Fruit fly (Drosophila melanogaster) whole organism, embryonic: Measurements from ENCODE around the gene Jhbp5.

Experiments used
- Atf-2 ChIP-seq: fragments of 200-800 bp; sonication (Bioruptor generic); optimal IDR thresholded peaks from 2 replicates; lab custom pipeline; 2016; ENCODE audit warnings: missing biosample characterization, missing genetic modification characterization
- Atf6 ChIP-seq: fragments of 200-800 bp; sonication (Bioruptor generic); IDR thresholded peaks from 2 replicates; pipeline ENCODE4 v1.3.6; 2022; ENCODE audit warnings: missing biosample characterization, missing genetic modification characterization
- Blimp-1 ChIP-seq: fragments of 200-800 bp; sonication (Bioruptor generic); optimal IDR thresholded peaks from 3 replicates; lab custom pipeline; 2018; ENCODE audit warnings: missing biosample characterization, missing genetic modification characterization, mild to moderate bottlenecking, moderate library complexity, missing genetic modification reagents
- CG10462 ChIP-seq: fragments of 200-800 bp; sonication (Bioruptor generic); optimal IDR thresholded peaks from 2 replicates; lab custom pipeline; 2016; ENCODE audit warnings: missing biosample characterization, missing genetic modification characterization
- CG10565 ChIP-seq: fragments of 200-800 bp; sonication (Bioruptor generic); optimal IDR thresholded peaks from 3 replicates; lab custom pipeline; 2016; ENCODE audit warnings: missing biosample characterization, mild to moderate bottlenecking, missing genetic modification characterization
- CG10654 ChIP-seq: fragments of 200-800 bp; sonication (Bioruptor generic); optimal IDR thresholded peaks from 2 replicates; lab custom pipeline; 2016; ENCODE audit warnings: missing biosample characterization, missing genetic modification characterization
- CG10959 ChIP-seq: fragments of 200-800 bp; sonication (Bioruptor generic); IDR thresholded peaks from 2 replicates; pipeline ENCODE4 v1.3.6; 2022; ENCODE audit warnings: missing biosample characterization, missing genetic modification characterization
- CG12155 ChIP-seq: fragments of 200-800 bp; sonication (Bioruptor generic); optimal IDR thresholded peaks from 3 replicates; lab custom pipeline; 2016; ENCODE audit warnings: missing biosample characterization, missing genetic modification characterization
- CG12942 ChIP-seq: fragments of 200-800 bp; sonication (Bioruptor generic); optimal IDR thresholded peaks from 3 replicates; lab custom pipeline; 2016; ENCODE audit warnings: missing biosample characterization, missing genetic modification characterization
- CG2116 ChIP-seq: fragments of 200-800 bp; sonication (Bioruptor generic); optimal IDR thresholded peaks from 3 replicates; lab custom pipeline; 2018; ENCODE audit warnings: missing biosample characterization, mild to moderate bottlenecking, missing genetic modification characterization
- CG2712 ChIP-seq: fragments of 200-800 bp; optimal IDR thresholded peaks from 3 replicates; lab custom pipeline; 2019; ENCODE audit warnings: missing biosample characterization, mild to moderate bottlenecking, missing genetic modification characterization, moderate library complexity
- CG30020 ChIP-seq: fragments of 200-800 bp; optimal IDR thresholded peaks from 2 replicates; lab custom pipeline; 2019; ENCODE audit warnings: missing biosample characterization, mild to moderate bottlenecking, missing genetic modification characterization, moderate library complexity
- CG42726 ChIP-seq: fragments of 200-800 bp; sonication (Bioruptor generic); IDR thresholded peaks from 2 replicates; pipeline ENCODE4 v1.3.6; 2022; ENCODE audit warnings: missing biosample characterization, missing genetic modification characterization; ENCODE audit not compliant: partially characterized antibody
- CG6765 ChIP-seq: fragments of 200-800 bp; sonication (Bioruptor generic); optimal IDR thresholded peaks from 3 replicates; lab custom pipeline; 2017; ENCODE audit warnings: missing biosample characterization, mild to moderate bottlenecking, missing genetic modification characterization
- CG7963 ChIP-seq: fragments of 200-800 bp; sonication (Bioruptor generic); IDR thresholded peaks from 3 replicates; pipeline ENCODE4 v1.3.6; 2022; ENCODE audit warnings: missing biosample characterization, missing genetic modification characterization; ENCODE audit not compliant: partially characterized antibody
- CG8765 ChIP-seq: fragments of 200-800 bp; sonication (Bioruptor generic); IDR thresholded peaks from 2 replicates; pipeline ENCODE4 v1.3.6; 2022; ENCODE audit warnings: missing biosample characterization, missing genetic modification characterization
- CG9817 ChIP-seq: fragments of 200-800 bp; sonication (Bioruptor generic); optimal IDR thresholded peaks from 2 replicates; lab custom pipeline; 2018; ENCODE audit warnings: missing biosample characterization, mild to moderate bottlenecking, missing genetic modification characterization, moderate library complexity
- Dip2 ChIP-seq: fragments of 200-800 bp; sonication (Bioruptor generic); IDR thresholded peaks from 2 replicates; pipeline ENCODE4 v1.3.6; 2022; ENCODE audit warnings: missing biosample characterization, missing genetic modification characterization
- Dll ChIP-seq: fragments of 200-800 bp; sonication (Bioruptor generic); IDR thresholded peaks from 4 replicates; pipeline ENCODE4 v1.3.6; 2022; ENCODE audit warnings: missing biosample characterization, missing genetic modification characterization; ENCODE audit not compliant: partially characterized antibody
- Doc2 ChIP-seq: fragments of 200-800 bp; sonication (Bioruptor generic); IDR thresholded peaks from 2 replicates; pipeline ENCODE4 v1.3.6; 2022; ENCODE audit warnings: missing biosample characterization, missing genetic modification characterization
- Doc3 ChIP-seq: fragments of 200-800 bp; sonication (Bioruptor generic); IDR thresholded peaks from 3 replicates; pipeline ENCODE4 v1.3.6; 2022; ENCODE audit warnings: missing biosample characterization, missing genetic modification characterization; ENCODE audit not compliant: partially characterized antibody
- HLH54F ChIP-seq: fragments of 200-800 bp; sonication (Bioruptor generic); optimal IDR thresholded peaks from 3 replicates; lab custom pipeline; 2016; ENCODE audit warnings: missing biosample characterization, missing genetic modification characterization
- HmgD ChIP-seq: fragments of 200-800 bp; sonication (Bioruptor generic); optimal IDR thresholded peaks from 3 replicates; lab custom pipeline; 2016; ENCODE audit warnings: missing biosample characterization, missing genetic modification characterization
- Hr39 ChIP-seq: fragments of >200 bp; optimal IDR thresholded peaks from 2 replicates; lab custom pipeline; 2017
- Hr51 ChIP-seq, 2 experiments: fragments of 200-800 bp; sonication (Bioruptor generic); optimal IDR thresholded peaks; 2 replicates in 1 of 2; 3 replicates in 1 of 2; lab custom pipeline; 2016 to 2018; ENCODE audit warnings: missing biosample characterization in 2 of 2, missing genetic modification characterization in 2 of 2, mild to moderate bottlenecking in 1 of 2, moderate library complexity in 1 of 2
- Lim3 ChIP-seq: fragments of 200-800 bp; sonication (Bioruptor generic); IDR thresholded peaks from 2 replicates; pipeline ENCODE4 v1.3.6; 2022; ENCODE audit warnings: missing biosample characterization, missing genetic modification characterization
- Lpt ChIP-seq: fragments of >200 bp; optimal IDR thresholded peaks from 2 replicates; lab custom pipeline; 2018; ENCODE audit warnings: missing biosample characterization, missing genetic modification characterization
- MESR4 ChIP-seq: fragments of 200-800 bp; sonication (Bioruptor generic); optimal IDR thresholded peaks from 2 replicates; lab custom pipeline; 2018; ENCODE audit warnings: missing biosample characterization, mild to moderate bottlenecking, missing genetic modification characterization, moderate library complexity
- MTF-1 ChIP-seq: fragments of 200-800 bp; sonication (Bioruptor generic); optimal IDR thresholded peaks from 2 replicates; lab custom pipeline; 2018; ENCODE audit warnings: missing biosample characterization, mild to moderate bottlenecking, missing genetic modification characterization, borderline replicate concordance
- Max ChIP-seq: fragments of 200-800 bp; sonication (Bioruptor generic); optimal IDR thresholded peaks from 2 replicates; lab custom pipeline; 2016; ENCODE audit warnings: missing biosample characterization, mild to moderate bottlenecking, missing genetic modification characterization
- Mes4 ChIP-seq: fragments of 200-800 bp; sonication (Bioruptor generic); optimal IDR thresholded peaks from 2 replicates; lab custom pipeline; 2016; ENCODE audit warnings: missing biosample characterization, missing genetic modification characterization
- Trl ChIP-seq, 3 experiments: fragments of >200 bp in 2 of 3; fragments of 200-800 bp in 1 of 3; sonication (Bioruptor generic) in 1 of 3; optimal IDR thresholded peaks; 2 replicates in 1 of 3; 3 replicates in 2 of 3; lab custom pipeline; 2016 to 2017; ENCODE audit warnings: missing biosample characterization in 1 of 3, missing genetic modification characterization in 1 of 3
- abd-A ChIP-seq: fragments of 200-800 bp; sonication (Bioruptor generic); optimal IDR thresholded peaks from 3 replicates; lab custom pipeline; 2019; ENCODE audit warnings: missing biosample characterization, mild to moderate bottlenecking, missing genetic modification characterization, moderate library complexity
- ac ChIP-seq: fragments of 200-800 bp; sonication (Bioruptor generic); optimal IDR thresholded peaks from 3 replicates; lab custom pipeline; 2017; ENCODE audit warnings: missing biosample characterization, mild to moderate bottlenecking, missing genetic modification characterization
- ap ChIP-seq: fragments of 200-800 bp; sonication (Bioruptor generic); IDR thresholded peaks from 2 replicates; pipeline ENCODE4 v1.3.6; 2022; ENCODE audit warnings: missing biosample characterization, missing genetic modification characterization
- cad ChIP-seq: fragments of >200 bp; optimal IDR thresholded peaks from 2 replicates; lab custom pipeline; 2017; ENCODE audit warnings: missing biosample characterization, missing genetic modification characterization
- crp ChIP-seq, 2 experiments: fragments of 200-800 bp; sonication (Bioruptor generic); optimal IDR thresholded peaks; 2 replicates in 1 of 2; 3 replicates in 1 of 2; lab custom pipeline; 2017; ENCODE audit warnings: missing biosample characterization in 2 of 2, missing genetic modification characterization in 2 of 2, mild to moderate bottlenecking in 1 of 2, moderate library complexity in 1 of 2
- dati ChIP-seq: fragments of 200-800 bp; sonication (Bioruptor generic); IDR thresholded peaks from 2 replicates; pipeline ENCODE4 v1.3.6; 2022; ENCODE audit warnings: missing biosample characterization, missing genetic modification characterization
- en ChIP-seq: fragments of 200-800 bp; sonication (Bioruptor generic); optimal IDR thresholded peaks from 2 replicates; lab custom pipeline; 2016; ENCODE audit warnings: missing biosample characterization, missing genetic modification characterization
- ewg ChIP-seq: fragments of 200-800 bp; sonication (Bioruptor generic); optimal IDR thresholded peaks from 3 replicates; lab custom pipeline; 2017; ENCODE audit warnings: mild to moderate bottlenecking, missing biosample characterization, missing genetic modification reagents, missing genetic modification characterization
- fd96Cb ChIP-seq: fragments of 200-800 bp; sonication (Bioruptor generic); optimal IDR thresholded peaks from 2 replicates; lab custom pipeline; 2018; ENCODE audit warnings: missing biosample characterization, mild to moderate bottlenecking, missing genetic modification characterization, moderate library complexity
- h ChIP-seq: fragments of >200 bp; optimal IDR thresholded peaks from 2 replicates; lab custom pipeline; 2017
- lab ChIP-seq: fragments of 200-800 bp; sonication (Bioruptor generic); optimal IDR thresholded peaks from 3 replicates; lab custom pipeline; 2017; ENCODE audit warnings: missing biosample characterization, missing genetic modification characterization, mild to moderate bottlenecking, moderate library complexity, missing genetic modification reagents
- org-1 ChIP-seq: fragments of 200-800 bp; sonication (Bioruptor generic); optimal IDR thresholded peaks from 2 replicates; lab custom pipeline; 2017; ENCODE audit warnings: missing biosample characterization, missing genetic modification characterization
- row ChIP-seq: fragments of 200-800 bp; sonication (Bioruptor generic); IDR thresholded peaks from 3 replicates; pipeline ENCODE4 v1.3.6; 2022; ENCODE audit warnings: missing biosample characterization, missing genetic modification characterization
- shn ChIP-seq: fragments of 200-800 bp; sonication (Bioruptor generic); optimal IDR thresholded peaks from 3 replicates; lab custom pipeline; 2016; ENCODE audit warnings: missing biosample characterization, missing genetic modification characterization
- slbo ChIP-seq: fragments of 200-800 bp; sonication (Bioruptor generic); IDR thresholded peaks from 2 replicates; pipeline ENCODE4 v1.3.6; 2022; ENCODE audit warnings: missing biosample characterization, missing genetic modification characterization
- twi ChIP-seq: fragments of 200-800 bp; optimal IDR thresholded peaks from 2 replicates; lab custom pipeline; 2019; ENCODE audit warnings: missing biosample characterization, mild to moderate bottlenecking, missing genetic modification characterization, moderate library complexity
- vnd ChIP-seq: fragments of 200-800 bp; sonication (Bioruptor generic); IDR thresholded peaks from 3 replicates; pipeline ENCODE4 v1.3.6; 2022; ENCODE audit warnings: missing biosample characterization, missing genetic modification characterization; ENCODE audit not compliant: partially characterized antibody

The Jhbp5 gene

dm6 chr3R:16094011-16094729, 48.2 kb upstream of the Jhbp5 start (continued):
- TF ChIP-seq CG12942 (GFP tag; lab: Kevin White, UChicago) (peak; percentile 48), dati (GFP tag; lab: Robert Waterston, UW) (no peak), en (no peak), abd-A (tag; lab: Kevin White, UChicago) (no peak), Doc2 (GFP tag; lab: Robert Waterston, UW) (no peak), cad (GFP tag; lab: Kevin White, UChicago) (no peak), Dll (GFP tag; lab: Robert Waterston, UW) (no peak), fd96Cb (peak; percentile 86), Trl (optimal IDR thresholded peaks at IDR 0.05; lab: Kevin White, UChicago) (no peak), Trl (GFP tag; optimal IDR thresholded peaks at IDR 0.05; lab: Kevin White, UChicago) (peak; percentile 12), lab (GFP tag; lab: Kevin White, UChicago) (peak; percentile 43), shn (GFP tag; lab: Kevin White, UChicago) (peak; percentile 13), CG8765 (no peak), crp (GFP tag; optimal IDR thresholded peaks at IDR 0.05; lab: Kevin White, UChicago) (peak in 1 of 2 experiments; percentile 32), CG10654 (GFP tag; lab: Kevin White, UChicago) (peak; percentile 69), Dip2 (GFP tag; lab: Robert Waterston, UW) (no peak), CG6765 (peak; percentile 28), Doc3 (no peak), CG10959 (GFP tag; lab: Robert Waterston, UW) (no peak), Blimp-1 (GFP tag; lab: Kevin White, UChicago) (peak; percentile 85), org-1 (peak; percentile 71), CG12155 (GFP tag; lab: Kevin White, UChicago) (peak; percentile 13), CG7963 (GFP tag; lab: Robert Waterston, UW) (no peak), HmgD (GFP tag; lab: Kevin White, UChicago) (no peak), vnd (GFP tag; lab: Robert Waterston, UW) (no peak), Hr39 (lab: Kevin White, UChicago) (no peak), ewg (GFP tag; lab: Kevin White, UChicago) (peak; percentile 74), Lpt (GFP tag; lab: Kevin White, UChicago) (no peak), twi (tag; lab: Kevin White, UChicago) (peak; percentile 51), Max (GFP tag; lab: Kevin White, UChicago) (peak; percentile 54), CG2712 (peak; percentile 89), CG10462 (GFP tag; lab: Kevin White, UChicago) (peak; percentile 56), MESR4 (GFP tag; lab: Kevin White, UChicago) (no peak), MTF-1 (GFP tag; lab: Kevin White, UChicago) (peak; percentile 26), Hr51 (GFP tag; optimal IDR thresholded peaks at IDR 0.05; lab: Kevin White, UChicago) (peak in 1 of 2 experiments; percentile 88), Mes4 (GFP tag; lab: Kevin White, UChicago) (peak; percentile 8), CG10565 (peak; percentile 40), Lim3 (GFP tag; lab: Robert Waterston, UW) (no peak), ap (GFP tag; lab: Robert Waterston, UW) (no peak), Atf6 (GFP tag; lab: Robert Waterston, UW) (no peak; the same call in 1 of the 2 replicates), ac (GFP tag; lab: Kevin White, UChicago) (peak; percentile 25), HLH54F (GFP tag; lab: Kevin White, UChicago) (no peak), slbo (GFP tag; lab: Robert Waterston, UW) (0 out of 2 replicates have a peak, but pooled peaks have one; percentile 14), h (lab: Kevin White, UChicago) (no peak), CG2116 (GFP tag; lab: Kevin White, UChicago) (peak; percentile 38), CG30020 (no peak), CG42726 (GFP tag; lab: Robert Waterston, UW) (no peak), CG9817 (tag; lab: Kevin White, UChicago) (peak; percentile 14), Atf-2 (GFP tag; lab: Kevin White, UChicago) (no peak), row (GFP tag; lab: Robert Waterston, UW) (peak; percentile 81)
